Worm (Caenorhabditis elegans): Measurements from ENCODE around the gene fbxb-54.

fbxb-54 gene

DNA sequence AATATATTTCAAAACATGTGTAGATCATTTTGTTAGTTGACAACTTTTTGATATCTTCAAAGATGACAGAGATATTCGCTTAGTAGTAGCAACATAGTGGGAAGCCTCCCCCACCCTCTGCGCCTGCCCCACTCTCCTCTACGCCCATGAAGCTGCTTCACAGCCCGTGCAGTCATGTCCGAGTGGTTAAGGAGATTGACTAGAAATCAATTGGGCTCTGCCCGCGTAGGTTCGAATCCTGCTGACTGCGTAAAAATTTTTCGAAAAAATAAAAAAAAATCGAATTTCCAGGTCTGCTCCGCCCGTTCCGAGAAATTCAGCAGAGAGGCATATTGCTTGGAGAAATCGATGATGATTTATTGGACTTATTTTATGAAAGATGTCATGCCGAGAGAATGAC, 36.2 kb downstream of the fbxb-54 start (continued):
- TF ChIP-seq egl-18 (GFP tag; IDR thresholded peaks at IDR 0.05) (no peak), sdz-38 (tag; optimal IDR thresholded peaks at IDR 0.05) (no peak), madf-10 (tag; optimal IDR thresholded peaks at IDR 0.05) (peak; percentile 47), athp-1 (tag; optimal IDR thresholded peaks at IDR 0.05) (peak; percentile 9), atf-7 (tag; optimal IDR thresholded peaks at IDR 0.05) (no peak), ceh-58 (GFP tag; IDR thresholded peaks at IDR 0.05) (no peak), sptf-2 (GFP tag; optimal IDR thresholded peaks at IDR 0.05) (no peak), K12H6.12 (tag; optimal IDR thresholded peaks at IDR 0.05) (peak; percentile 21), madf-8 (GFP tag; conservative IDR thresholded peaks at IDR 0.05) (no peak), Y56A3A.18 (GFP tag; IDR thresholded peaks at IDR 0.05) (no peak), B0035.1 (tag; optimal IDR thresholded peaks at IDR 0.05) (no peak), F22D6.2 (tag; optimal IDR thresholded peaks at IDR 0.05) (no peak), akir-1 (GFP tag; optimal IDR thresholded peaks at IDR 0.05) (no peak), nfya-2 (GFP tag; IDR thresholded peaks at IDR 0.05) (no peak), ama-1 (optimal IDR thresholded peaks at IDR 0.05) (no peak), ama-1 (GFP tag; optimal IDR thresholded peaks at IDR 0.05) (peak in 1 of 2 experiments; percentile 25), somi-1 (GFP tag; optimal IDR thresholded peaks at IDR 0.05) (no peak), Y79H2A.3 (GFP tag; conservative IDR thresholded peaks at IDR 0.05) (no peak), K11D2.4 (GFP tag; IDR thresholded peaks at IDR 0.05) (0 out of 2 replicates have a peak, but pooled peaks have one; percentile 23), dox-1 (GFP tag; IDR thresholded peaks at IDR 0.05) (no peak), C06A6.2 (GFP tag; conservative IDR thresholded peaks at IDR 0.05) (no peak; the same call in 1 of the 2 replicates), ekl-4 (GFP tag; IDR thresholded peaks at IDR 0.05) (no peak), xnd-1 (tag; optimal IDR thresholded peaks at IDR 0.05) (no peak), mxl-1 (tag; optimal IDR thresholded peaks at IDR 0.05) (peak; percentile 18), let-526 (GFP tag; IDR thresholded peaks at IDR 0.05) (no peak), D2030.7 (GFP tag; IDR thresholded peaks at IDR 0.05) (peak; percentile 28; the same call in 1 of the 2 replicates), lin-35 (GFP tag; optimal IDR thresholded peaks at IDR 0.05) (peak in 1 of 3 experiments; percentile 45), ZK185.1 (tag; optimal IDR thresholded peaks at IDR 0.05; ENCODE audit: poor library complexity, severe bottlenecking) (peak; percentile 15), ztf-6 (GFP tag; IDR thresholded peaks at IDR 0.05) (no peak), ztf-28 (GFP tag; IDR thresholded peaks at IDR 0.05) (0 out of 2 replicates have a peak, but pooled peaks have one; percentile 64), rec-8 (tag; optimal IDR thresholded peaks at IDR 0.05) (peak in 1 of 2 experiments; percentile 34), T07F8.4 (tag; optimal IDR thresholded peaks at IDR 0.05) (no peak), lin-54 (GFP tag; optimal IDR thresholded peaks at IDR 0.05) (peak; percentile 39), ztf-22 (GFP tag; optimal IDR thresholded peaks at IDR 0.05) (no peak), lin-26 (GFP tag; IDR thresholded peaks at IDR 0.05) (no peak), ceh-91 (GFP tag; IDR thresholded peaks at IDR 0.05) (no peak), attf-5 (GFP tag; optimal IDR thresholded peaks at IDR 0.05) (no peak), lir-1 (GFP tag; conservative IDR thresholded peaks at IDR 0.05) (no peak), rcor-1 (GFP tag; IDR thresholded peaks at IDR 0.05) (no peak), aptf-3 (GFP tag; IDR thresholded peaks at IDR 0.05) (no peak), let-607 (tag; optimal IDR thresholded peaks at IDR 0.05) (peak in 1 of 2 experiments; percentile 7), attf-3 (GFP tag; conservative IDR thresholded peaks at IDR 0.05) (0 out of 2 replicates have a peak, but pooled peaks have one; percentile 32), ztf-18 (tag; optimal IDR thresholded peaks at IDR 0.05) (peak; percentile 41), chd-7 (tag; optimal IDR thresholded peaks at IDR 0.05) (no peak), lin-40 (tag; optimal IDR thresholded peaks at IDR 0.05) (no peak), Y53G8AR.9 (GFP tag; conservative IDR thresholded peaks at IDR 0.05) (no peak), him-1 (tag; optimal IDR thresholded peaks at IDR 0.05) (peak; percentile 44), cebp-2 (GFP tag; IDR thresholded peaks at IDR 0.05) (0 out of 2 replicates have a peak, but pooled peaks have one; percentile 63), F57A8.1 (GFP tag; optimal IDR thresholded peaks at IDR 0.05) (no peak)

Data from whole organism, young adult.